Fruit fly (Drosophila melanogaster): Measurements from ENCODE around the gene CG33189.

DNA sequence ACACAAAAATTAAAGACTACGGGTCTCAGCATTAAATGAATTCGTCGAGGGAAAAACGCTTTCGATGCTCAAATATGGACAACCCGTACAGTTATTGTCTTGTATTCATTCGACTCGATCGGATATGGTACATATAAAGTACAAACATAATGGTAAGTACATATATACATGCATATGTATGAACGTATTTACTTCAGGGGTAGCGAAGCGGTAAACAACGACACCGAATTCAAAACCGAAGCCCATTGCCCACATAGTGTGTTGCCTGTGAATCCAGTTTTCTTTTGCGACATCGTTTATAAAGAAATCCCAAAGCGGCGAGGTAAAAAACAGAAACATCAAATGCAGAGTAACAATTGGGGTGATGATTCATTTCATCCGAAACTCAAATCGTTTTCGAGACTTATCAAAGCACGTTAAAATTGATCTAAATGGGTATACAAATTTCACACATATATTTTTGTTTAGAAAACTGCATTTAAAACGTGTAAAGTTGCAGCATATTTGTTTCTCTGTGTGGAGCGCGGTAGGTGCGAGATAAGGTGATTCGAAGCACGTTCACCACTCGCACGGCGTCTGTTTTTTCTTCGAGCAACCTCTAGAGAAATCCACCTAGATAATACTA, 31.9 kb upstream of the CG33189 start:
- TF ChIP-seq CTCF (optimal IDR thresholded peaks at IDR 0.05) = no peak
- TF ChIP-seq CG8478 (optimal IDR thresholded peaks at IDR 0.05) = no peak
